Fruit fly (Drosophila melanogaster) whole organism, pupa: ENCODE measurements around the gene Cngl.

Source experiments
- CG12605 ChIP-seq: fragments of 200-800 bp; sonication (Bioruptor generic); IDR thresholded peaks from 2 replicates; pipeline ENCODE4 v1.3.6; 2022; ENCODE audit warnings: missing biosample characterization, missing genetic modification characterization
- CG13204 ChIP-seq: fragments of 200-800 bp; sonication (Bioruptor generic); optimal IDR thresholded peaks from 2 replicates; lab custom pipeline; 2018; ENCODE audit warnings: missing biosample characterization, mild to moderate bottlenecking, missing genetic modification characterization, moderate library complexity
- CG14655 ChIP-seq: fragments of 200-800 bp; sonication (Bioruptor generic); optimal IDR thresholded peaks from 3 replicates; lab custom pipeline; 2017; ENCODE audit warnings: mild to moderate bottlenecking, missing biosample characterization, missing genetic modification reagents, missing genetic modification characterization
- CG32121 ChIP-seq: fragments of 200-800 bp; sonication (Bioruptor generic); IDR thresholded peaks from 2 replicates; pipeline ENCODE4 v1.3.6; 2022; ENCODE audit warnings: missing biosample characterization, missing genetic modification characterization
- CG34367 ChIP-seq: fragments of 200-800 bp; sonication (Bioruptor generic); optimal IDR thresholded peaks from 2 replicates; lab custom pipeline; 2018; ENCODE audit warnings: missing biosample characterization, mild to moderate bottlenecking, missing genetic modification characterization
- CG4496 ChIP-seq: fragments of 200-800 bp; sonication (Bioruptor generic); IDR thresholded peaks from 3 replicates; pipeline ENCODE4 v1.3.6; 2022; ENCODE audit warnings: missing biosample characterization, missing genetic modification characterization
- CG8159 ChIP-seq: fragments of 200-800 bp; sonication (Bioruptor generic); optimal IDR thresholded peaks from 3 replicates; lab custom pipeline; 2018; ENCODE audit warnings: missing biosample characterization, mild to moderate bottlenecking, missing genetic modification characterization, moderate library complexity
- CG9948 ChIP-seq: fragments of 200-800 bp; sonication (Bioruptor generic); optimal IDR thresholded peaks from 2 replicates; lab custom pipeline; 2018; ENCODE audit warnings: missing biosample characterization, mild to moderate bottlenecking, missing genetic modification characterization, moderate library complexity
- Ets98B ChIP-seq: fragments of 200-800 bp; sonication (Bioruptor generic); IDR thresholded peaks from 2 replicates; pipeline ENCODE4 v1.3.6; 2022; ENCODE audit warnings: missing biosample characterization, missing genetic modification characterization
- fd96Ca ChIP-seq: fragments of 200-800 bp; sonication (Bioruptor generic); IDR thresholded peaks from 3 replicates; pipeline ENCODE4 v1.3.6; 2022; ENCODE audit warnings: missing biosample characterization, missing genetic modification characterization
- gl ChIP-seq: fragments of 200-800 bp; sonication (Bioruptor generic); optimal IDR thresholded peaks from 2 replicates; lab custom pipeline; 2018; ENCODE audit warnings: missing biosample characterization, mild to moderate bottlenecking, missing genetic modification characterization

- no peak for TF ChIP-seq CG13204 (GFP tag; lab: Kevin White, UChicago)
- no peak for TF ChIP-seq CG12605 (GFP tag; lab: Robert Waterston, UW)
- no peak for TF ChIP-seq CG9948
- no peak for TF ChIP-seq CG32121
- no peak for TF ChIP-seq gl (tag; lab: Kevin White, UChicago)
- no peak for TF ChIP-seq CG14655 (GFP tag; lab: Kevin White, UChicago)
- TF ChIP-seq CG8159 (tag; lab: Kevin White, UChicago) = no peak
- TF ChIP-seq CG34367 = no peak
- TF ChIP-seq CG4496 (GFP tag; lab: Robert Waterston, UW) = no peak
- no peak for TF ChIP-seq Ets98B
- TF ChIP-seq fd96Ca = no peak
These were observed 23.5 kb upstream of the Cngl start for dm6 chrX:15464531-15464930.
